Worm (Caenorhabditis elegans) whole organism, L4 larva: Measurements from ENCODE around the gene ZK353.4.
A peak's percentile ranks its signal among the peaks of the same experiment; 100 is the strongest.

ENCODE experiments used
- F26F4.8 ChIP-seq: fragments of 200-800 bp; sonication (Bioruptor generic); conservative IDR thresholded peaks from 2 replicates; pipeline ENCODE4 v1.3.6; 2022; ENCODE audit warnings: missing genetic modification characterization, missing compliant biosample characterization
- R02D3.7 ChIP-seq: fragments of 150-350 bp; sonication (generic microtip); optimal IDR thresholded peaks from 3 replicates; lab custom pipeline; 2014; ENCODE audit warnings: missing biosample characterization, missing genetic modification characterization
- T20F7.1 ChIP-seq: fragments of 200-800 bp; sonication (Bioruptor generic); optimal IDR thresholded peaks from 2 replicates; lab custom pipeline; 2018; ENCODE audit warnings: mild to moderate bottlenecking, missing genetic modification characterization, missing compliant biosample characterization
- Y5F2A.4 ChIP-seq: fragments of 200-800 bp; sonication (Bioruptor generic); optimal IDR thresholded peaks from 2 replicates; lab custom pipeline; 2018; ENCODE audit warnings: mild to moderate bottlenecking, missing genetic modification characterization, missing compliant biosample characterization
- ZK546.5 ChIP-seq, 2 experiments: sonication (generic microtip); optimal IDR thresholded peaks; 2 replicates each; lab custom pipeline; 2017; ENCODE audit warnings: missing biosample characterization in 2 of 2, missing genetic modification characterization in 2 of 2
- aly-2 ChIP-seq: sonication (generic microtip); optimal IDR thresholded peaks from 2 replicates; lab custom pipeline; 2018; ENCODE audit warnings: missing biosample characterization, missing genetic modification characterization
- arid-1 ChIP-seq: fragments of 200-800 bp; sonication (Bioruptor generic); conservative IDR thresholded peaks from 2 replicates; pipeline ENCODE4 v1.3.6; 2022; ENCODE audit warnings: missing genetic modification reagents, missing genetic modification characterization, missing compliant biosample characterization
- attf-4 ChIP-seq: sonication (generic microtip); optimal IDR thresholded peaks from 3 replicates; lab custom pipeline; 2017; ENCODE audit warnings: missing biosample characterization, missing genetic modification characterization
- ceh-20 ChIP-seq: fragments of 200-800 bp; sonication (Bioruptor generic); IDR thresholded peaks from 2 replicates; pipeline ENCODE4 v1.3.6; 2022; ENCODE audit warnings: missing genetic modification reagents, missing genetic modification characterization, missing compliant biosample characterization
- ceh-28 ChIP-seq: fragments of 150-350 bp; optimal IDR thresholded peaks from 2 replicates; lab custom pipeline; 2014; ENCODE audit warnings: missing biosample characterization, missing genetic modification reagents, missing genetic modification characterization
- ceh-62 ChIP-seq: sonication (generic microtip); optimal IDR thresholded peaks from 2 replicates; lab custom pipeline; 2017; ENCODE audit warnings: missing biosample characterization, missing genetic modification characterization
- cey-2 ChIP-seq: sonication (generic microtip); optimal IDR thresholded peaks from 3 replicates; lab custom pipeline; 2017; ENCODE audit warnings: missing genetic modification characterization, mild to moderate bottlenecking, missing compliant biosample characterization, antibody characterized with exemption, borderline replicate concordance; ENCODE audit not compliant: insufficient read depth
- ctbp-1 ChIP-seq: fragments of 200-800 bp; sonication (Bioruptor generic); IDR thresholded peaks from 2 replicates; pipeline ENCODE4 v1.3.6; 2022; ENCODE audit warnings: missing genetic modification reagents, missing genetic modification characterization, missing compliant biosample characterization
- daf-12 ChIP-seq: fragments of 150-350 bp; optimal IDR thresholded peaks from 2 replicates; lab custom pipeline; 2014; ENCODE audit warnings: missing biosample characterization, missing genetic modification reagents, missing genetic modification characterization
- dmd-6 ChIP-seq: fragments of 200-800 bp; sonication (Bioruptor generic); IDR thresholded peaks from 2 replicates; pipeline ENCODE4 v1.3.6; 2022; ENCODE audit warnings: missing genetic modification reagents, missing genetic modification characterization, missing compliant biosample characterization
- dmd-8 ChIP-seq: fragments of 200-800 bp; sonication (Bioruptor generic); IDR thresholded peaks from 2 replicates; pipeline ENCODE4 v1.3.6; 2022; ENCODE audit warnings: missing genetic modification characterization, missing compliant biosample characterization
- dmd-9 ChIP-seq: fragments of 200-800 bp; sonication (Bioruptor generic); IDR thresholded peaks from 2 replicates; pipeline ENCODE4 v1.3.6; 2022; ENCODE audit warnings: missing genetic modification reagents, missing genetic modification characterization, missing compliant biosample characterization
- dpl-1 ChIP-seq: fragments of 150-350 bp; optimal IDR thresholded peaks from 2 replicates; lab custom pipeline; 2014; ENCODE audit warnings: missing biosample characterization, missing genetic modification reagents, missing genetic modification characterization
- egl-27 ChIP-seq: sonication (generic microtip); optimal IDR thresholded peaks from 3 replicates; lab custom pipeline; 2017; ENCODE audit warnings: missing biosample characterization, missing genetic modification reagents, missing genetic modification characterization
- egl-43 ChIP-seq: fragments of 200-800 bp; sonication (Bioruptor generic); IDR thresholded peaks from 2 replicates; pipeline ENCODE4 v1.3.6; 2022; ENCODE audit warnings: missing genetic modification reagents, missing genetic modification characterization, missing compliant biosample characterization
- hif-1 ChIP-seq, 2 experiments: sonication (generic microtip); optimal IDR thresholded peaks; 2 replicates each; lab custom pipeline; 2016 to 2017; ENCODE audit warnings: missing compliant biosample characterization in 2 of 2, missing genetic modification characterization in 2 of 2, missing genetic modification reagents in 2 of 2, missing genotype in 2 of 2, mild to moderate bottlenecking in 1 of 2
- jun-1 ChIP-seq: fragments of 150-350 bp; optimal IDR thresholded peaks from 2 replicates; lab custom pipeline; 2014; ENCODE audit warnings: missing biosample characterization, missing genetic modification reagents, missing genetic modification characterization
- lin-13 ChIP-seq: fragments of 150-350 bp; optimal IDR thresholded peaks from 2 replicates; lab custom pipeline; 2014; ENCODE audit warnings: missing biosample characterization, missing genetic modification reagents, missing genetic modification characterization
- lin-38 ChIP-seq: fragments of 200-800 bp; sonication (Bioruptor generic); IDR thresholded peaks from 2 replicates; pipeline ENCODE4 v1.3.6; 2022; ENCODE audit warnings: missing genetic modification reagents, missing genetic modification characterization, missing compliant biosample characterization
- lin-39 ChIP-seq: fragments of 150-350 bp; optimal IDR thresholded peaks from 2 replicates; lab custom pipeline; 2014; ENCODE audit warnings: missing biosample characterization, missing genetic modification reagents, missing genetic modification characterization
- lsy-2 ChIP-seq, 2 experiments: fragments of 150-350 bp in 1 of 2; sonication (generic microtip) in 1 of 2; optimal IDR thresholded peaks; 2 replicates each; lab custom pipeline; 2014 to 2017; ENCODE audit warnings: missing biosample characterization in 2 of 2, missing genetic modification characterization in 2 of 2
- madf-9 ChIP-seq: fragments of 200-800 bp; sonication (Bioruptor generic); conservative IDR thresholded peaks from 2 replicates; pipeline ENCODE4 v1.3.6; 2022; ENCODE audit warnings: missing genetic modification reagents, missing genetic modification characterization, missing compliant biosample characterization
- mdl-1 ChIP-seq, 2 experiments: fragments of 150-350 bp in 1 of 2; sonication (generic microtip) in 1 of 2; optimal IDR thresholded peaks; 2 replicates each; lab custom pipeline; 2014 to 2017; ENCODE audit warnings: missing biosample characterization in 2 of 2, missing genetic modification characterization in 2 of 2
- mdt-29 ChIP-seq: fragments of 200-800 bp; sonication (Bioruptor generic); IDR thresholded peaks from 2 replicates; pipeline ENCODE4 v1.3.6; 2022; ENCODE audit warnings: missing genetic modification reagents, missing genetic modification characterization, missing compliant biosample characterization
- mep-1 ChIP-seq: fragments of 150-350 bp; sonication (generic microtip); optimal IDR thresholded peaks from 3 replicates; lab custom pipeline; 2014; ENCODE audit warnings: missing biosample characterization, missing genetic modification characterization
- mes-2 ChIP-seq: sonication (generic microtip); optimal IDR thresholded peaks from 2 replicates; lab custom pipeline; 2016; ENCODE audit warnings: missing genotype, mild to moderate bottlenecking, missing genetic modification characterization, missing compliant biosample characterization; ENCODE audit not compliant: poor library complexity, severe bottlenecking
- mxl-2 ChIP-seq: fragments of 200-800 bp; sonication (Bioruptor generic); conservative IDR thresholded peaks from 2 replicates; pipeline ENCODE4 v1.3.6; 2022; ENCODE audit warnings: missing genetic modification reagents, missing genetic modification characterization, missing compliant biosample characterization
- mxl-3 ChIP-seq: fragments of 200-800 bp; sonication (Bioruptor generic); optimal IDR thresholded peaks from 2 replicates; lab custom pipeline; 2018; ENCODE audit warnings: mild to moderate bottlenecking, missing genetic modification characterization, missing compliant biosample characterization
- nhr-102 ChIP-seq: sonication (generic microtip); optimal IDR thresholded peaks from 2 replicates; lab custom pipeline; 2016; ENCODE audit warnings: mild to moderate bottlenecking, missing genetic modification characterization, moderate library complexity, missing compliant biosample characterization
- nhr-11 ChIP-seq: fragments of 150-350 bp; optimal IDR thresholded peaks from 2 replicates; lab custom pipeline; 2014; ENCODE audit warnings: missing biosample characterization, missing genetic modification characterization
- nhr-111 ChIP-seq: fragments of 200-800 bp; sonication (Bioruptor generic); optimal IDR thresholded peaks from 2 replicates; lab custom pipeline; 2018; ENCODE audit warnings: mild to moderate bottlenecking, missing genetic modification characterization, missing compliant biosample characterization
- nhr-25 ChIP-seq: sonication (generic microtip); optimal IDR thresholded peaks from 2 replicates; lab custom pipeline; 2017; ENCODE audit warnings: missing genetic modification characterization, mild to moderate bottlenecking, missing compliant biosample characterization, antibody characterized with exemption, moderate library complexity, borderline replicate concordance; ENCODE audit not compliant: insufficient read depth
- nhr-48 ChIP-seq: sonication (generic microtip); optimal IDR thresholded peaks from 2 replicates; lab custom pipeline; 2016; ENCODE audit warnings: mild to moderate bottlenecking, missing genetic modification characterization, missing compliant biosample characterization
- nhr-6 ChIP-seq: fragments of 150-350 bp; optimal IDR thresholded peaks from 2 replicates; lab custom pipeline; 2014; ENCODE audit warnings: missing biosample characterization, missing genetic modification characterization
- nhr-77 ChIP-seq: fragments of 150-350 bp; optimal IDR thresholded peaks from 2 replicates; lab custom pipeline; 2014; ENCODE audit warnings: missing biosample characterization, missing genetic modification characterization
- pha-4 ChIP-seq, 2 experiments: fragments of 150-350 bp in 1 of 2; fragments of 200-800 bp in 1 of 2; sonication (Bioruptor generic) in 1 of 2; IDR thresholded peaks in 1 of 2; optimal IDR thresholded peaks in 1 of 2; 2 replicates each; pipeline versions ENCODE4 v1.3.6 to Lab custom; 2014 to 2022; ENCODE audit warnings: missing genetic modification characterization in 2 of 2, missing genetic modification reagents in 2 of 2, missing biosample characterization in 1 of 2, missing compliant biosample characterization in 1 of 2
- skn-1 ChIP-seq: fragments of 150-350 bp; optimal IDR thresholded peaks from 2 replicates; lab custom pipeline; 2014; ENCODE audit warnings: missing biosample characterization, missing genetic modification characterization
- snpc-1.2 ChIP-seq: fragments of 200-800 bp; sonication (Bioruptor generic); IDR thresholded peaks from 2 replicates; pipeline ENCODE4 v1.3.6; 2022; ENCODE audit warnings: missing genetic modification reagents, missing genetic modification characterization, missing compliant biosample characterization
- snpc-4 ChIP-seq: fragments of 150-350 bp; optimal IDR thresholded peaks from 2 replicates; lab custom pipeline; 2014; ENCODE audit warnings: missing biosample characterization, missing genetic modification characterization
- unc-130 ChIP-seq: sonication (generic microtip); optimal IDR thresholded peaks from 2 replicates; lab custom pipeline; 2016; ENCODE audit warnings: missing genetic modification reagents, missing genetic modification characterization, missing compliant biosample characterization
- unc-39 ChIP-seq: sonication (generic microtip); optimal IDR thresholded peaks from 2 replicates; lab custom pipeline; 2017; ENCODE audit warnings: missing biosample characterization, missing genetic modification characterization
- unc-62 ChIP-seq, 3 experiments: fragments of 150-350 bp in 1 of 3; sonication (generic microtip); optimal IDR thresholded peaks in 2 of 3; peaks in 1 of 3; 1 replicate in 1 of 3; 2 replicates in 2 of 3; lab custom pipeline; 2014 to 2017; ENCODE audit warnings: missing biosample characterization in 3 of 3, missing genetic modification characterization in 3 of 3, missing genetic modification reagents in 3 of 3, missing genotype in 1 of 3
- vab-7 ChIP-seq: fragments of 200-800 bp; sonication (Bioruptor generic); IDR thresholded peaks from 2 replicates; pipeline ENCODE4 v1.3.6; 2022; ENCODE audit warnings: missing genetic modification reagents, missing genetic modification characterization, missing compliant biosample characterization
- zfp-3 ChIP-seq: fragments of 200-800 bp; sonication (Bioruptor generic); conservative IDR thresholded peaks from 2 replicates; pipeline ENCODE4 v1.3.6; 2022; ENCODE audit warnings: missing genetic modification reagents, missing genetic modification characterization, missing compliant biosample characterization

ZK353.4 gene

ce11 chrIII:8356407-8356881 is 33.0 kb downstream of the ZK353.4 start (continued):
- TF ChIP-seq ctbp-1 (GFP tag; lab: Robert Waterston, UW) (peak; percentile 65), mxl-3 (peak; percentile 71), dpl-1 (GFP tag; lab: Kevin White, UChicago) (peak; percentile 73), cey-2 (no peak), daf-12 (tag; lab: Kevin White, UChicago) (no peak), ceh-28 (tag; lab: Kevin White, UChicago) (no peak), lin-13 (peak; percentile 79), nhr-48 (tag; lab: Kevin White, UChicago) (peak; percentile 62), nhr-6 (peak; percentile 64), zfp-3 (no peak), pha-4 (GFP tag; IDR thresholded peaks at IDR 0.05; lab: Robert Waterston, UW) (no peak), pha-4 (tag; optimal IDR thresholded peaks at IDR 0.05; lab: Kevin White, UChicago) (peak; percentile 43), egl-27 (tag; lab: Kevin White, UChicago) (no peak), mxl-2 (GFP tag; lab: Robert Waterston, UW) (no peak), unc-62 (GFP tag; optimal IDR thresholded peaks at IDR 0.05 in 1 of 2; lab: Kevin White, UChicago) (no peak), unc-62 (tag; optimal IDR thresholded peaks at IDR 0.05; lab: Kevin White, UChicago) (no peak), ZK546.5 (tag; optimal IDR thresholded peaks at IDR 0.05; lab: Kevin White, UChicago) (no peak), Y5F2A.4 (GFP tag; lab: Kevin White, UChicago) (no peak), ceh-20 (0 out of 2 replicates have a peak, but pooled peaks have one; percentile 14), unc-39 (tag; lab: Kevin White, UChicago) (no peak), dmd-6 (GFP tag; lab: Robert Waterston, UW) (peak; percentile 53; the same call in 1 of the 2 replicates), aly-2 (tag; lab: Kevin White, UChicago) (no peak), hif-1 (tag; optimal IDR thresholded peaks at IDR 0.05; lab: Kevin White, UChicago) (peak in 1 of 2 experiments; percentile 49), nhr-11 (tag; lab: Kevin White, UChicago) (peak; percentile 86), lin-38 (GFP tag; lab: Robert Waterston, UW) (peak; percentile 68), dmd-9 (GFP tag; lab: Robert Waterston, UW) (no peak), mdt-29 (GFP tag; lab: Robert Waterston, UW) (no peak), madf-9 (GFP tag; lab: Robert Waterston, UW) (no peak), unc-130 (GFP tag; lab: Kevin White, UChicago) (no peak), lin-39 (tag; lab: Kevin White, UChicago) (no peak), nhr-111 (no peak), jun-1 (tag; lab: Kevin White, UChicago) (no peak), mep-1 (tag; lab: Kevin White, UChicago) (peak; percentile 92), nhr-25 (tag; lab: Kevin White, UChicago) (peak; percentile 59), F26F4.8 (GFP tag; lab: Robert Waterston, UW) (no peak), skn-1 (tag; lab: Kevin White, UChicago) (no peak), ceh-62 (no peak), nhr-102 (tag; lab: Kevin White, UChicago) (peak; percentile 40), arid-1 (GFP tag; lab: Robert Waterston, UW) (peak; percentile 27; the same call in 1 of the 2 replicates), attf-4 (no peak), snpc-4 (tag; lab: Kevin White, UChicago) (no peak), snpc-1.2 (GFP tag; lab: Robert Waterston, UW) (no peak), egl-43 (GFP tag; lab: Robert Waterston, UW) (no peak; the same call in 1 of the 2 replicates), vab-7 (GFP tag; lab: Robert Waterston, UW) (no peak), T20F7.1 (peak; percentile 72), mes-2 (tag; lab: Kevin White, UChicago) (peak; percentile 1), lsy-2 (tag; optimal IDR thresholded peaks at IDR 0.05; lab: Kevin White, UChicago) (peak; percentile 77 to 91), R02D3.7 (no peak), dmd-8 (GFP tag; lab: Robert Waterston, UW) (no peak), nhr-77 (peak; percentile 58), mdl-1 (tag; optimal IDR thresholded peaks at IDR 0.05; lab: Kevin White, UChicago) (peak in 1 of 2 experiments; percentile 58)
